Fruit fly (Drosophila melanogaster) whole organism, embryonic: ENCODE measurements around the gene CG43051.
A peak's percentile ranks its signal among the peaks of the same experiment; 100 is the strongest.

Source experiments
- Atf-2 ChIP-seq: fragments of 200-800 bp; sonication (Bioruptor generic); optimal IDR thresholded peaks from 2 replicates; lab custom pipeline; 2016; ENCODE audit warnings: missing biosample characterization, missing genetic modification characterization
- Awh ChIP-seq: fragments of 200-800 bp; sonication (Bioruptor generic); IDR thresholded peaks from 2 replicates; pipeline ENCODE4, ENCODE4 v1.3.6; 2022; ENCODE audit warnings: missing biosample characterization, missing genetic modification characterization
- Bteb2 ChIP-seq: fragments of 200-800 bp; sonication (Bioruptor generic); optimal IDR thresholded peaks from 2 replicates; lab custom pipeline; 2016; ENCODE audit warnings: missing biosample characterization, missing genetic modification characterization
- CG10209 ChIP-seq: fragments of 200-800 bp; sonication (Bioruptor generic); optimal IDR thresholded peaks from 3 replicates; lab custom pipeline; 2017; ENCODE audit warnings: missing biosample characterization, mild to moderate bottlenecking, missing genetic modification characterization, missing genetic modification reagents
- CG10366 ChIP-seq: fragments of 200-800 bp; sonication (Bioruptor generic); IDR thresholded peaks from 2 replicates; pipeline ENCODE4 v1.3.6; 2022; ENCODE audit warnings: missing biosample characterization, missing genetic modification characterization
- CG11560 ChIP-seq: fragments of 200-800 bp; sonication (Bioruptor generic); IDR thresholded peaks from 3 replicates; pipeline ENCODE4 v1.3.6; 2022; ENCODE audit warnings: missing biosample characterization, missing genetic modification characterization
- CG13296 ChIP-seq: fragments of 200-800 bp; sonication (Bioruptor generic); optimal IDR thresholded peaks from 3 replicates; lab custom pipeline; 2018; ENCODE audit warnings: missing biosample characterization, mild to moderate bottlenecking, missing genetic modification characterization
- CG1529 ChIP-seq: fragments of 200-800 bp; sonication (Bioruptor generic); optimal IDR thresholded peaks from 3 replicates; lab custom pipeline; 2018; ENCODE audit warnings: missing biosample characterization, missing genetic modification characterization
- CG17385 ChIP-seq: fragments of 200-800 bp; sonication (Bioruptor generic); optimal IDR thresholded peaks from 3 replicates; lab custom pipeline; 2018; ENCODE audit warnings: missing biosample characterization, mild to moderate bottlenecking, missing genetic modification characterization
- CG1832 ChIP-seq: fragments of 200-800 bp; sonication (Bioruptor generic); optimal IDR thresholded peaks from 2 replicates; lab custom pipeline; 2017; ENCODE audit warnings: missing biosample characterization, mild to moderate bottlenecking, missing genetic modification characterization, inconsistent platforms
- CG2678 ChIP-seq: fragments of 200-800 bp; sonication (Bioruptor generic); optimal IDR thresholded peaks from 3 replicates; lab custom pipeline; 2019; ENCODE audit warnings: missing biosample characterization, mild to moderate bottlenecking, missing genetic modification characterization, moderate library complexity
- CG3163 ChIP-seq: fragments of 200-800 bp; sonication (Bioruptor generic); optimal IDR thresholded peaks from 3 replicates; lab custom pipeline; 2016; ENCODE audit warnings: missing biosample characterization, missing genetic modification characterization
- CG32767 ChIP-seq: fragments of 200-800 bp; sonication (Bioruptor generic); IDR thresholded peaks from 2 replicates; pipeline ENCODE4 v1.3.6; 2022; ENCODE audit warnings: missing biosample characterization, missing genetic modification characterization
- CG3838 ChIP-seq: fragments of 200-800 bp; sonication (Bioruptor generic); optimal IDR thresholded peaks from 3 replicates; lab custom pipeline; 2016; ENCODE audit warnings: missing biosample characterization, missing genetic modification characterization
- CG4282 ChIP-seq: fragments of 200-800 bp; sonication (Bioruptor generic); optimal IDR thresholded peaks from 2 replicates; lab custom pipeline; 2016; ENCODE audit warnings: missing biosample characterization, missing genetic modification characterization
- CG4707 ChIP-seq: fragments of 200-800 bp; sonication (Bioruptor generic); optimal IDR thresholded peaks from 2 replicates; lab custom pipeline; 2018; ENCODE audit warnings: missing biosample characterization, mild to moderate bottlenecking, missing genetic modification characterization, moderate library complexity
- CG4730 ChIP-seq: fragments of 200-800 bp; sonication (Bioruptor generic); IDR thresholded peaks from 2 replicates; pipeline ENCODE4 v1.3.6; 2022; ENCODE audit warnings: missing biosample characterization, missing genetic modification characterization
- CG7987 ChIP-seq: fragments of 200-800 bp; sonication (Bioruptor generic); optimal IDR thresholded peaks from 2 replicates; lab custom pipeline; 2018; ENCODE audit warnings: missing biosample characterization, mild to moderate bottlenecking, missing genetic modification characterization, moderate library complexity
- Chrac-16 ChIP-seq: fragments of 200-800 bp; sonication (Bioruptor generic); optimal IDR thresholded peaks from 3 replicates; lab custom pipeline; 2016; ENCODE audit warnings: missing biosample characterization, missing genetic modification characterization
- Elba2 ChIP-seq: fragments of 200-800 bp; sonication (Bioruptor generic); optimal IDR thresholded peaks from 3 replicates; lab custom pipeline; 2016; ENCODE audit warnings: missing biosample characterization, missing genetic modification characterization
- Gsc ChIP-seq: fragments of 200-800 bp; sonication (Bioruptor generic); IDR thresholded peaks from 2 replicates; pipeline ENCODE4 v1.3.6; 2022; ENCODE audit warnings: missing biosample characterization, missing genetic modification characterization
- Hr3 ChIP-seq: fragments of 200-800 bp; sonication (Bioruptor generic); optimal IDR thresholded peaks from 3 replicates; lab custom pipeline; 2016; ENCODE audit warnings: missing biosample characterization, missing genetic modification characterization
- Lpt ChIP-seq: fragments of >200 bp; optimal IDR thresholded peaks from 2 replicates; lab custom pipeline; 2018; ENCODE audit warnings: missing biosample characterization, missing genetic modification characterization
- MTF-1 ChIP-seq: fragments of 200-800 bp; sonication (Bioruptor generic); optimal IDR thresholded peaks from 2 replicates; lab custom pipeline; 2018; ENCODE audit warnings: missing biosample characterization, mild to moderate bottlenecking, missing genetic modification characterization, borderline replicate concordance
- Max ChIP-seq: fragments of 200-800 bp; sonication (Bioruptor generic); optimal IDR thresholded peaks from 2 replicates; lab custom pipeline; 2016; ENCODE audit warnings: missing biosample characterization, mild to moderate bottlenecking, missing genetic modification characterization
- Nf-YB ChIP-seq: fragments of 200-800 bp; sonication (Bioruptor generic); optimal IDR thresholded peaks from 3 replicates; lab custom pipeline; 2019; ENCODE audit warnings: missing biosample characterization, mild to moderate bottlenecking, missing genetic modification characterization, moderate library complexity
- Opbp ChIP-seq: fragments of 200-800 bp; sonication (Bioruptor generic); IDR thresholded peaks from 3 replicates; pipeline ENCODE4 v1.3.6; 2022; ENCODE audit warnings: missing biosample characterization, missing genetic modification characterization; ENCODE audit not compliant: partially characterized antibody
- Side ChIP-seq: fragments of 200-800 bp; sonication (Bioruptor generic); optimal IDR thresholded peaks from 2 replicates; lab custom pipeline; 2016; ENCODE audit warnings: missing biosample characterization, missing genetic modification characterization
- Spps ChIP-seq: fragments of 200-800 bp; sonication (Bioruptor generic); optimal IDR thresholded peaks from 2 replicates; lab custom pipeline; 2018; ENCODE audit warnings: missing biosample characterization, mild to moderate bottlenecking, missing genetic modification characterization
- Tbp ChIP-seq: fragments of >200 bp; optimal IDR thresholded peaks from 2 replicates; lab custom pipeline; 2018; ENCODE audit warnings: missing biosample characterization, missing genetic modification characterization
- Xbp1 ChIP-seq: fragments of 200-800 bp; sonication (Bioruptor generic); optimal IDR thresholded peaks from 3 replicates; lab custom pipeline; 2016; ENCODE audit warnings: missing biosample characterization, mild to moderate bottlenecking, missing genetic modification characterization
- br ChIP-seq: fragments of >200 bp; optimal IDR thresholded peaks from 2 replicates; lab custom pipeline; 2017
- caup ChIP-seq: fragments of 200-800 bp; sonication (Bioruptor generic); optimal IDR thresholded peaks from 3 replicates; lab custom pipeline; 2017; ENCODE audit warnings: missing biosample characterization, mild to moderate bottlenecking, missing genetic modification characterization, moderate library complexity; ENCODE audit not compliant: severe bottlenecking
- crp ChIP-seq, 2 experiments: fragments of 200-800 bp; sonication (Bioruptor generic); optimal IDR thresholded peaks; 2 replicates in 1 of 2; 3 replicates in 1 of 2; lab custom pipeline; 2017; ENCODE audit warnings: missing biosample characterization in 2 of 2, missing genetic modification characterization in 2 of 2, mild to moderate bottlenecking in 1 of 2, moderate library complexity in 1 of 2
- danr ChIP-seq: fragments of 200-800 bp; sonication (Bioruptor generic); IDR thresholded peaks from 2 replicates; pipeline ENCODE4 v1.3.6; 2022; ENCODE audit warnings: missing biosample characterization, missing genetic modification characterization
- emc ChIP-seq: fragments of 200-800 bp; sonication (Bioruptor generic); optimal IDR thresholded peaks from 2 replicates; lab custom pipeline; 2016; ENCODE audit warnings: missing biosample characterization, missing genetic modification characterization
- eve ChIP-seq, 2 experiments: fragments of >200 bp; optimal IDR thresholded peaks; 2 replicates each; lab custom pipeline; 2017; ENCODE audit warnings: missing biosample characterization in 2 of 2, missing genetic modification characterization in 2 of 2
- fd3F ChIP-seq: fragments of 200-800 bp; sonication (Bioruptor generic); optimal IDR thresholded peaks from 2 replicates; lab custom pipeline; 2018; ENCODE audit warnings: missing biosample characterization, mild to moderate bottlenecking, missing genetic modification characterization, moderate library complexity
- gsb-n ChIP-seq: fragments of 200-800 bp; sonication (Bioruptor generic); optimal IDR thresholded peaks from 3 replicates; lab custom pipeline; 2018; ENCODE audit warnings: missing biosample characterization, mild to moderate bottlenecking, missing genetic modification characterization
- inv ChIP-seq: fragments of 200-800 bp; sonication (Bioruptor generic); IDR thresholded peaks from 2 replicates; pipeline ENCODE4 v1.3.6; 2022; ENCODE audit warnings: missing biosample characterization, missing genetic modification characterization; ENCODE audit not compliant: partially characterized antibody
- jing ChIP-seq: fragments of 200-800 bp; sonication (Bioruptor generic); optimal IDR thresholded peaks from 2 replicates; lab custom pipeline; 2018; ENCODE audit warnings: missing biosample characterization, mild to moderate bottlenecking, missing genetic modification characterization
- maf-S ChIP-seq: fragments of 200-800 bp; sonication (Bioruptor generic); optimal IDR thresholded peaks from 2 replicates; lab custom pipeline; 2016; ENCODE audit warnings: missing biosample characterization, missing genetic modification characterization
- nmo ChIP-seq: fragments of 200-800 bp; sonication (Bioruptor generic); optimal IDR thresholded peaks from 2 replicates; lab custom pipeline; 2018; ENCODE audit warnings: missing biosample characterization, mild to moderate bottlenecking, missing genetic modification characterization, moderate library complexity
- phol ChIP-seq: fragments of 200-800 bp; sonication (Bioruptor generic); optimal IDR thresholded peaks from 3 replicates; lab custom pipeline; 2018; ENCODE audit warnings: missing biosample characterization, mild to moderate bottlenecking, missing genetic modification characterization, moderate library complexity
- rib ChIP-seq: fragments of 200-800 bp; sonication (Bioruptor generic); IDR thresholded peaks from 2 replicates; pipeline ENCODE4 v1.3.6; 2022; ENCODE audit warnings: missing biosample characterization, missing genetic modification characterization
- row ChIP-seq: fragments of 200-800 bp; sonication (Bioruptor generic); IDR thresholded peaks from 3 replicates; pipeline ENCODE4 v1.3.6; 2022; ENCODE audit warnings: missing biosample characterization, missing genetic modification characterization
- run ChIP-seq: fragments of 200-800 bp; sonication (Bioruptor generic); optimal IDR thresholded peaks from 3 replicates; lab custom pipeline; 2018; ENCODE audit warnings: missing biosample characterization, mild to moderate bottlenecking, missing genetic modification characterization
- seq ChIP-seq: fragments of 200-800 bp; sonication (Bioruptor generic); IDR thresholded peaks from 2 replicates; pipeline ENCODE4 v1.3.6; 2022; ENCODE audit warnings: missing biosample characterization, missing genetic modification characterization
- stwl ChIP-seq: fragments of 200-800 bp; sonication (Bioruptor generic); optimal IDR thresholded peaks from 3 replicates; lab custom pipeline; 2018; ENCODE audit warnings: missing biosample characterization, mild to moderate bottlenecking, missing genetic modification characterization, moderate library complexity
- trh ChIP-seq: fragments of 200-800 bp; sonication (Bioruptor generic); optimal IDR thresholded peaks from 2 replicates; lab custom pipeline; 2016; ENCODE audit warnings: missing biosample characterization, missing genetic modification characterization
- ttk ChIP-seq: fragments of 200-800 bp; sonication (Bioruptor generic); IDR thresholded peaks from 2 replicates; pipeline ENCODE4 v2.1.2; 2022; ENCODE audit warnings: missing biosample characterization, missing genetic modification characterization
- vfl ChIP-seq: fragments of 200-800 bp; sonication (Bioruptor generic); optimal IDR thresholded peaks from 2 replicates; lab custom pipeline; 2016; ENCODE audit warnings: missing biosample characterization, missing genetic modification characterization

The CG43051 gene

DNA sequence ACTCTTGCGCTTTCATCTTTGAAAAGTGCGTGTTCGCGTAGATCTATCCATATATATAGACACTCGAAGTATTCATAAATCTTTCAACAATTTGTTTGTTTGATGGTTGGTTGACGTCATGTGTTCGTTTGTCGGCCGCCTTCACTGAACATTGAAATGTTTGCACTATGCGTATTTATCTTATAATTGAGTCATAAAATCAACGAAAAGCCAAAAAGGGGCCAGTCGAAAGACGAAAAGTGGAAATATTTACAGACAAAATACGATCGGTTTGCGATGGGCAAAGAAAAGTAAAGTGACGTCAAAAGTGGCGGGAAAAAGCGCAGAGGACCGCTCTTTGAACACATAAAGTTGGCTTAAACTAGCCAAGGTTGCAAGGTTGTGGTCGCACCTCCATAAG, 20.4 kb upstream of the CG43051 start (continued):
- TF ChIP-seq nmo (GFP tag; lab: Kevin White, UChicago): no peak
- no peak for TF ChIP-seq CG13296 (GFP tag; lab: Kevin White, UChicago)
- TF ChIP-seq eve (GFP tag; optimal IDR thresholded peaks at IDR 0.05; lab: Kevin White, UChicago): no peak
- TF ChIP-seq crp (GFP tag; optimal IDR thresholded peaks at IDR 0.05; lab: Kevin White, UChicago): no peak
- no peak for TF ChIP-seq Chrac-16 (GFP tag; lab: Kevin White, UChicago)
- TF ChIP-seq inv (GFP tag; lab: Robert Waterston, UW): no peak
- TF ChIP-seq br (lab: Kevin White, UChicago): no peak
- TF ChIP-seq emc (GFP tag; lab: Kevin White, UChicago): no peak
- TF ChIP-seq seq (GFP tag; lab: Robert Waterston, UW): no peak
- TF ChIP-seq jing (GFP tag; lab: Kevin White, UChicago): no peak
- TF ChIP-seq CG17385 (GFP tag; lab: Kevin White, UChicago): peak; percentile 46
- TF ChIP-seq gsb-n (tag; lab: Kevin White, UChicago): peak; percentile 71
- TF ChIP-seq Elba2: no peak
- TF ChIP-seq ttk (GFP tag; lab: Robert Waterston, UW): no peak
- TF ChIP-seq Xbp1 (GFP tag; lab: Kevin White, UChicago): no peak
- peak; percentile 43 for TF ChIP-seq run (tag; lab: Kevin White, UChicago)
- peak; percentile 69 for TF ChIP-seq MTF-1 (GFP tag; lab: Kevin White, UChicago)
- TF ChIP-seq CG10366: no peak
- no peak for TF ChIP-seq maf-S (GFP tag; lab: Kevin White, UChicago)
- TF ChIP-seq CG4730 (GFP tag; lab: Robert Waterston, UW): no peak
- TF ChIP-seq stwl: peak; percentile 18
- no peak for TF ChIP-seq fd3F (GFP tag; lab: Kevin White, UChicago)
- TF ChIP-seq CG10209 (GFP tag; lab: Kevin White, UChicago): peak; percentile 23
- TF ChIP-seq phol (tag; lab: Kevin White, UChicago): no peak
- TF ChIP-seq Max: no peak
- TF ChIP-seq CG4282 (GFP tag; lab: Kevin White, UChicago): no peak
- no peak for TF ChIP-seq danr (GFP tag; lab: Robert Waterston, UW)
- TF ChIP-seq Tbp (GFP tag; lab: Kevin White, UChicago): no peak
- peak; percentile 10 for TF ChIP-seq caup
- TF ChIP-seq CG4707: peak; percentile 75
- no peak for TF ChIP-seq Bteb2 (GFP tag; lab: Kevin White, UChicago)
- peak; percentile 50 for TF ChIP-seq Spps (tag; lab: Kevin White, UChicago)
- TF ChIP-seq Gsc (GFP tag; lab: Robert Waterston, UW): no peak
- peak; percentile 37 for TF ChIP-seq Nf-YB (GFP tag; lab: Kevin White, UChicago)
- TF ChIP-seq Awh (GFP tag; lab: Robert Waterston, UW): peak; percentile 16; the same call in 1 of the 2 replicates
- TF ChIP-seq CG2678 (tag; lab: Kevin White, UChicago): peak; percentile 58
- no peak for TF ChIP-seq CG3838
- no peak for TF ChIP-seq CG1832 (GFP tag; lab: Kevin White, UChicago)
- TF ChIP-seq rib (GFP tag; lab: Robert Waterston, UW): no peak
- no peak for TF ChIP-seq vfl (GFP tag; lab: Kevin White, UChicago)
- TF ChIP-seq Hr3 (GFP tag; lab: Kevin White, UChicago): no peak
- TF ChIP-seq CG1529 (GFP tag; lab: Kevin White, UChicago): peak; percentile 56
- no peak for TF ChIP-seq Lpt (GFP tag; lab: Kevin White, UChicago)
- no peak for TF ChIP-seq Atf-2 (GFP tag; lab: Kevin White, UChicago)
- no peak for TF ChIP-seq Opbp (GFP tag; lab: Robert Waterston, UW)
- no peak for TF ChIP-seq CG11560 (tag; lab: Robert Waterston, UW)
- no peak for TF ChIP-seq Side
- TF ChIP-seq CG3163 (GFP tag; lab: Kevin White, UChicago): no peak
- TF ChIP-seq trh (GFP tag; lab: Kevin White, UChicago): no peak
- TF ChIP-seq CG7987 (GFP tag; lab: Kevin White, UChicago): no peak
- no peak for TF ChIP-seq row
- no peak for TF ChIP-seq CG32767 (GFP tag; lab: Robert Waterston, UW)
